Fruit fly (Drosophila melanogaster): ENCODE results near the gene Ir94f.

DNA sequence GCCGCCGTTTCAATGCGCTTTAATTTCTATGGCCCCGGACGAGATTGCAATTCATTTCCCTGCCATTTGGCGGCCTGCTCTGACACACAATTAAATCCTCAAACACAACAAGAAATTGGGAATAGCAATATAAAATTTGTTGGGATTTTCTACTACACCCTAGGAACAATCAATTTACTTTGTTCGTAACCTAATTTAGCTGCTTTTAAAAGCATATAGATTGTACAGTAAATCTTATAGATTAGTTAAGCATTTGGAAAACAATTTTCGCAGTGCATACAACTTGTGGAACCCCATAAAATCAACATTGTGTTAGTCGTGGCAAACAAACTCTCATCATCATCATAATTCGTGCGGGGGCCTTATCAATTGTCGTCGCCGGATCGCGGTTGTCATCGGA, 5.6 kb upstream of the Ir94f start:
- TF ChIP-seq CG8301 (tag; optimal IDR thresholded peaks at IDR 0.05) (peak; percentile 35), CG12605 (GFP tag; IDR thresholded peaks at IDR 0.05) (no peak), CG10348 (GFP tag; IDR thresholded peaks at IDR 0.05) (no peak), CG34367 (tag; optimal IDR thresholded peaks at IDR 0.05) (no peak), rn (GFP tag; IDR thresholded peaks at IDR 0.05) (no peak), D1 (tag; optimal IDR thresholded peaks at IDR 0.05) (no peak), Pif1B (GFP tag; optimal IDR thresholded peaks at IDR 0.05) (no peak), CG4496 (GFP tag; IDR thresholded peaks at IDR 0.05) (no peak), CG9948 (tag; optimal IDR thresholded peaks at IDR 0.05) (no peak), fd96Ca (GFP tag; IDR thresholded peaks at IDR 0.05) (no peak)
